Fruit fly (Drosophila melanogaster): ENCODE results near the gene Bin1.

The Bin1 gene

DNA sequence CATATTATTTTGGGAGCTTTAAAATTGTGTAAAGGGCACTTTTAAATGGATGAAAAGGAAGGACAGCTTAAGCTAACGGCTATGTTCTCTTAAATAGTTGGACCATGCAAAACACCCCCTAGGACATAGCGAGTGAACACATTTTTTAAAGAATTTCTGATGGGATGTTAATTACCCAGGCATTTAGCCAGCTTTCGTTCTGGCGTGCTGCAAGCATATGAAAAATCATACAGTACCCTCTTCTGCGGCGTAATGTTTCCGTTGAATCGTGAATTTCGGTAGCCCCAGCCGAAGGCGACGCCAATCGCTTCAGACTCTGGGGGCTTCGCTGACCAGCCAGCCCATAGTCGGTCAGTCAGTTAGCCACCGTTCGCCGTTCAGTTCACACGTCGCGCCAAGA, 34.7 kb downstream of the Bin1 start, which contains the start of gene CG6006:
Gene CG6006 (plus strand): TSS at position 301 of the 400 bp plus-strand sequence.
- no peak for TF ChIP-seq CG17801 (GFP tag; optimal IDR thresholded peaks at IDR 0.05; ENCODE audit: partially characterized antibody)

DNA sequence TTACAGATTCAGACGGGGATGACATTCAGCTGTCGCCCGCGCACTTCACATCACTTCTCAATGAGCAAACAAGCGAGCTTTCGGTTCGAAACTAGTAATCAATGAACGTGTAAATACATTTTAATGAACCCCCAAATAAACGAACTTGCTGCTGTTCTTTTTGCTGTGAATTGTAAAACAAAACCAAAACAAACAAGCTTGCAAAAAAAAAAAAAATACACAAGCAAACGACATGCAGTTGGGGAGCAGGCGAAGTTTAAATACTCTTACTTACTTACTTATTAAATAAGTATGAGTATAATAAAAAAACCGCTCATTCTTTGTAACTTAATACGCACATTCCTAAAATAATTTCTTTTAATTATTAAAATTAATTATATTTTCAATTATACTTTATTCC, 35.1 kb downstream of the Bin1 start:
- peak; percentile 94 for TF ChIP-seq CG17801 (GFP tag; optimal IDR thresholded peaks at IDR 0.05; ENCODE audit: partially characterized antibody)

DNA sequence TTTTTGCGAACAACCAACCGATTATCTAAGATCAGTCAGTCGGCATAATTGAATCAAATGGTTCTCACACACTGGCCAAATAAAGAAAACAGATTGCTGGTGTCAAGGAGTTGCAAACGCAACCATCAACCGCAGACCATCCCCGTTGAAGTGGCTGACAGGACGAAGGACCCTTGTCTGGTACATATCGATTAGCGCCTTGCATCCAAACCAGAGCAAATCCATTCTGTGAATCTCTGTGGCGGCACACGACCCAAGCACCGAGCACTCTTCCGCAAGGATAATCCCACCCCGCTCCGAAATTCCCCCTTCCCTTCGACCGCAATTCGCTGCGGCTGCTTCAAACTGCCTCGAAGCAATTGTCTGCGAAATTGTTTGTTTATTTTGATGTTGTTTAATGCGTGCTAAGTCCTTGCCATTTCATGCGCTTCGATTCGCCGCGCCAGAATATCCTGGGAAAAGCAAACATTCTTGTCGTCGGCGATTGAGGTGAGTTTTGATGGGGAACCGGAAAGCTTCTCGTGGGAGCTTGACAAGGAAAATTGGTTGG, 35.9 kb downstream of the Bin1 start:
- no peak for TF ChIP-seq CG17801 (GFP tag; optimal IDR thresholded peaks at IDR 0.05; ENCODE audit: partially characterized antibody)

DNA sequence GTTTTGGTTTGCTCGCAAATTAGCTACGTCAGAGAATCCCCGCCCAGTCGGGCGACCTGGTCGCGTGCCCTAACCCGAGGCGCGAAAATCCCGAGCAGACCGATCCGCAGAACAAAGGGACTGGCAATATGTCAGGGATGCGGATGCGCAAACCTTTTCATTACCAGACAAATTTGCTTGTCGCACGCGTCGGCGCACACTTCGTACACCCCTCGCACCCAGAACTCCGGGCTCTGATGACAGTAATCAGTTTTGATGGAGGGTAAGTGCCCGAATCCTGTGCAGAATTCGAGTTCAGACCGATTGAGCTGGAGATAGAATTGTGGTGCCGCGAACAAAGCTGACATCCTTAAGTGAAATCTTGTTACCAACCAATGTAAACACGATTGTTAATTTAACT, 37.0 kb downstream of the Bin1 start:
- no peak for TF ChIP-seq CG17801 (GFP tag; optimal IDR thresholded peaks at IDR 0.05; ENCODE audit: partially characterized antibody)

DNA sequence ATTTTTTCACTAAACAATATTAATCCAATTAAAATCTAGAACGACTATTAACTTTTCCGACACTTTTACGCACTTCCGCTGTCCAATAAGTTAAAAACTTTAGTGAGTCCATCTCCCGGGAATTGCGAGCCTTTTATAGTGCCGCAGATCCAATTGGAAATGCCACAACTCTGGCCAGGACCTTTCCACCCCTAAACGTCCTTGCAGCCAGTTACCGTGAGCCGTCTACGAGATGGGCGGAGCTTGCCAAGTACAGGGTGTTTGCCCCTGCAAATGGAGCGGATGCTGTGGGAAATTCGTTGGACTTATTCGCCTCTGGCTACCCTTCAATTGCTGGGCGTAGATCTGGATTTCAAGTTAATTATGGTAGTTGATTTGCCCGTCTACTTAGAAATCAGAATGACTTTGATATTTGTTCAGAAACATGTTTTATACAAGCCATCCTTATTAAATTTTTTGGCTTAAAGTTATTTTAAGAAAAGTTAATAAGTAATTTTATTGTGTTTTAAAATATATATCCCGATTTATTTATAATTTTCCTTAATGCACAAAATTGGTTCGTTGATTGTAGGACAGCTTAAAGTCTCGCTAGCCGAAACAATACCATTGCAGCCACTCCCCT, 38.0 kb downstream of the Bin1 start, which contains the start of gene Fer2:
Gene Fer2 (minus strand): TSS at position 74 of the 622 bp plus-strand sequence.
- TF ChIP-seq CG17801 (GFP tag; optimal IDR thresholded peaks at IDR 0.05; ENCODE audit: partially characterized antibody) = no peak

DNA sequence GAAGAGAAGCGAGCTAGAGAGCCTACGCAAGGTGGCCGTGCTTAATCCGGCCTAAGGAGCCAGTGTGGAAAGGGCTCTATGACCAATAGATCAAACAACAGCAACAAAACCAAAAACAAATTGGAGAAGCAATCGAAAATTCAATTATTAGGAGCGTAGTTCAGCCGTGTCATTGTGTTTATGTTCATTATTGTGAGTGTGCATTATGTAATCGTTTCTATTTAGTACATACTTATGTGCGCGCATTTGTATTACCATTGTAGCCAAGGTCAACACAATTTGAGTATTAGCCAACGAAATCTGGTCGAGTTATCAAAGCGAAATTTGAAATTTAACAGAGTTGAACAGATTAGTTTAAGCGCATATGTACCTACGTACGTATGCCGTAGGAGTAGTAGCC, 40.7 kb downstream of the Bin1 start:
- no peak for TF ChIP-seq CG17801 (GFP tag; optimal IDR thresholded peaks at IDR 0.05; ENCODE audit: partially characterized antibody)

DNA sequence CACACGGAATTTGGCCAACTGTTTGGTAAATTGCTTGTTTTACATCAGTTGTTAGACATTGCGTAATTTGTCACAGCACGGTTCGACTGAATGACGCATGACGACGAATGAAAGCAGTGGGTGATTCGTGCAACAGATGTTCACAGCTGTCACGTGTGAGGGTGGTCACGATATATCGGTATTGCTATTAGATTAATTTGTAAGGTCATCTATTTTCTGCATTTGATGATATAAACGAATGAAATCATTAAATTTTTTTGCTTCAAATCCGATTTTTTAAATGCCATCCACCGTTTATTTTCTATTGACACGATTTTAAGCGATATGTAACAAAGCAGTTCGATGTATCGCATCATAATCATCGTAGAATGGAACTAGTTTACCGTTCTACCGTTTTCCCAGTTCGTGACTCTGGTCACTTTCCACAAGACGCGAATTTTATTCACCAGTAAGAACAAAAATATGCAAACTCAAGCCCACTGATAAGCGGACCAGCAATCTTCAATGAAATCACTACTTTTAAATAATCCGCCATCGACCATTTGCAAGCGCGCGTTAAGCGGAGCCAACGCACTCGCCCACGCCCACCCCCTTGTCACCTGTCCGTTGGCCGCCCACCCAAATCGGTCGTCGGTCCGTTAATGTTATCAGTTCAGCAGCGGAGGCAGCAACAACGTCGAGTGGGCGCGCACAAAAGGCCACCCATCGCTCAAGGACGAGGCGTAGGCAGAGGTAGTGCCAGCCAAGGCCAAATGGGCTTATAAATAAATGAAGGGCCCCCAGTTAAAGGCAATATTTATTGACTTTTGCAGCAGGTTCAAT, 42.5 kb downstream of the Bin1 start, which contains the start of the genes Mic26-27 and CG5916:
Gene Mic26-27 (minus strand): TSS at position 224 of the 822 bp plus-strand sequence.
Gene CG5916 (plus strand): TSS at position 398 of the 822 bp plus-strand sequence.
- TF ChIP-seq CG17801 (GFP tag; optimal IDR thresholded peaks at IDR 0.05; ENCODE audit: partially characterized antibody) = peak; percentile 70

Data from ovary, adult (tissue).